Worm (Caenorhabditis elegans): ENCODE data around the gene fbxa-42.

DNA sequence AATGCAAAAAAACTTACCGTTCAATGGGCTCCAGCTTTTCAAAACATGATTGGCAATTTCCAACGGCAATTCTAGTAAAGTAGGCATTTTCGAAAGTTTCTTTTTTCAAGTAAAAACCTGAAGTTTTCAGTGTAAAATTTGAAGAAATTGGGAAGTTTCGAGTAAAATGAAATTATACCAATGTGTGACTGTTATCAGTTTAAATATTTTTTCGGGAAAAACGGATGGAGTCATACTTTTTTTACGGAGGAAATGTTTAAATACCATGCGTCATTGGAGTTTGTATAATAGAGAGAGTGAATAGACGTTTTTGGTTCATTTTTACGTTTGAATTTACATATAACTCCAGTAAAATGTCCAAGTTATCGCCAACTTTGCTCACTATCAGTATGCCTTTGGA, 41.8 kb downstream of the fbxa-42 start, which contains the start of gene fbxa-12:
- no peak for TF ChIP-seq ama-1 (optimal IDR thresholded peaks at IDR 0.05)
- no peak for TF ChIP-seq zfp-3 (GFP tag; conservative IDR thresholded peaks at IDR 0.05)
- no peak for TF ChIP-seq mep-1 (tag; optimal IDR thresholded peaks at IDR 0.05)
- TF ChIP-seq duxl-1 (tag; optimal IDR thresholded peaks at IDR 0.05; ENCODE audit: poor library complexity) = no peak
- no peak for TF ChIP-seq lin-15B (tag; optimal IDR thresholded peaks at IDR 0.05)
- no peak for TF ChIP-seq ztf-11 (tag; optimal IDR thresholded peaks at IDR 0.05)
- TF ChIP-seq madf-9 (GFP tag; conservative IDR thresholded peaks at IDR 0.05) = no peak
- TF ChIP-seq nhr-77 (tag; optimal IDR thresholded peaks at IDR 0.05) = no peak
- no peak for TF ChIP-seq ces-1 (GFP tag; optimal IDR thresholded peaks at IDR 0.05)
- no peak for TF ChIP-seq lin-39 (tag; optimal IDR thresholded peaks at IDR 0.05)
- TF ChIP-seq aly-2 (tag; optimal IDR thresholded peaks at IDR 0.05) = no peak
- no peak for TF ChIP-seq unc-62 (GFP tag; optimal IDR thresholded peaks at IDR 0.05 in 1 of 2)
- no peak for TF ChIP-seq unc-62 (tag; optimal IDR thresholded peaks at IDR 0.05)
- no peak for TF ChIP-seq R02D3.7 (tag; optimal IDR thresholded peaks at IDR 0.05)
- TF ChIP-seq F49E8.2 (tag; optimal IDR thresholded peaks at IDR 0.05; ENCODE audit: borderline replicate concordance) = no peak
